Fruit fly (Drosophila melanogaster) whole organism: Measurements from ENCODE around the gene CG42747.

Experiments used
- CG8478 ChIP-seq: fragments of >200 bp; optimal IDR thresholded peaks from 2 replicates; lab custom pipeline; 2018; ENCODE audit warnings: inconsistent platforms
- Dll ChIP-seq: fragments of >200 bp; optimal IDR thresholded peaks from 2 replicates; lab custom pipeline; 2017
- EcR ChIP-seq, 2 experiments: fragments of >200 bp; optimal IDR thresholded peaks; 2 replicates each; lab custom pipeline; 2017; ENCODE audit warnings: missing biosample characterization in 2 of 2, missing genetic modification characterization in 2 of 2, missing genetic modification reagents in 2 of 2
- pan ChIP-seq: fragments of >200 bp; optimal IDR thresholded peaks from 2 replicates; lab custom pipeline; 2017
- psq ChIP-seq: fragments of >200 bp; optimal IDR thresholded peaks from 2 replicates; lab custom pipeline; 2017
- usp ChIP-seq: fragments of >200 bp; optimal IDR thresholded peaks from 2 replicates; lab custom pipeline; 2017; ENCODE audit warnings: missing biosample characterization, missing genetic modification characterization, mixed read lengths

- no peak for TF ChIP-seq psq (lab: Kevin White, UChicago)
- TF ChIP-seq usp (GFP tag; lab: Kevin White, UChicago): no peak
- no peak for TF ChIP-seq pan
- TF ChIP-seq CG8478 (lab: Kevin White, UChicago): no peak
- TF ChIP-seq Dll (lab: Kevin White, UChicago): no peak
- no peak for TF ChIP-seq EcR (GFP tag; optimal IDR thresholded peaks at IDR 0.05; lab: Kevin White, UChicago)
These were observed 29.0 kb upstream of the CG42747 start for dm6 chr3L:6371406-6371805.
